Fruit fly (Drosophila melanogaster): ENCODE measurements around the gene ey.

Gene ey

DNA sequence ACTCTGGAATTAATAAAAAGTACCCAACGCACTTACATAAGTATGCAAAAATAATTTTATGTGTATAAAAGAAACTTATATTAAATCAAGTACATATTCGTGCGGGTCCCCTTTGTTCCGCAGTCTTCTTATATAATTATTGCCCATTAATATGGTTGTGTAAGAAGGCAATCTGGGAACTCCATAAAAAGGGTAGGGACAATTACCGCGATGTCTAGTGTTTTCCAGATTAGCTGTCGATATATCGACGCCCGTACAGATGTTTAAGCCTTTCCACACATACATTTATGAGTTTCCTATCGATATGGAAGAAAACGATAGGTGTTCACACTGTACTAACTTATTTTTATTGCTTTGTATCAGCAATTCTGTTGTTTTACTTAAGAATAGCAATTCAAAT lies 851 bp upstream of the ey start (continued):
- TF ChIP-seq CG33213 (GFP tag; optimal IDR thresholded peaks at IDR 0.05) (peak; percentile 70), pzg (GFP tag; optimal IDR thresholded peaks at IDR 0.05) (peak; percentile 89), CG14050 (GFP tag; IDR thresholded peaks at IDR 0.05) (no peak), az2 (GFP tag; optimal IDR thresholded peaks at IDR 0.05) (peak; percentile 13), CG11695 (GFP tag; IDR thresholded peaks at IDR 0.05) (no peak), CG5953 (GFP tag; IDR thresholded peaks at IDR 0.05) (no peak), CG32767 (GFP tag; IDR thresholded peaks at IDR 0.05) (peak; percentile 52; the same call in 1 of the 2 replicates), Scr (GFP tag; IDR thresholded peaks at IDR 0.05; ENCODE audit: partially characterized antibody) (peak; percentile 94), Xbp1 (GFP tag; optimal IDR thresholded peaks at IDR 0.05) (peak; percentile 41), slou (GFP tag; optimal IDR thresholded peaks at IDR 0.05) (no peak), amos (GFP tag; IDR thresholded peaks at IDR 0.05; ENCODE audit: partially characterized antibody) (peak; percentile 98; the same call in 1 of the 2 replicates), CG11560 (tag; IDR thresholded peaks at IDR 0.05) (no peak), Lhr (GFP tag; optimal IDR thresholded peaks at IDR 0.05) (peak; percentile 78), B-H2 (GFP tag; optimal IDR thresholded peaks at IDR 0.05) (peak; percentile 60)

DNA sequence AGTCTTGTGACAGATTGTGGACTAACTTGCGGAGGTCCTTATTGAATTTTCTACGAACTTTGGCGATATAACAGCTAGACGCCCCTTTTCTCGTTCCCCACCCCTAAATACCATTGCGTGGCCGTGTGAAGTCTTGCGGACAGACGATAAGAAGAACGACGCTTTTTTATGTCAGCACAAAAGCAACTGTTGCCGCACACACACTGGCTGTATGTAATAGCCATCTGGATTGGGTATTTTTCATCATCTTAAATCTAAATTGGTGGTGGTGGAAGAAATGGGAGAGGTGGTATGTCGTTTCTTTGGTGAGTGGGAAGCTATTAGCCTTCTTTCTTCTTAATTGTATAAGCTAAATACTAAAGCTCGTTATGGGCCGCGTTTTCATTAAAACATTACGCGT lies 4.5 kb downstream of the ey start:
- no peak for TF ChIP-seq gcm (GFP tag; optimal IDR thresholded peaks at IDR 0.05)
- peak; percentile 50 for TF ChIP-seq Nf-YC (tag; optimal IDR thresholded peaks at IDR 0.05)
- no peak for TF ChIP-seq Jarid2 (GFP tag; optimal IDR thresholded peaks at IDR 0.05)
- no peak for TF ChIP-seq CG30020 (tag; optimal IDR thresholded peaks at IDR 0.05)
- 0 out of 3 replicates have a peak, but pooled peaks have one; percentile 63 for TF ChIP-seq CG2199 (GFP tag; IDR thresholded peaks at IDR 0.05)
- no peak for TF ChIP-seq CG4360 (GFP tag; IDR thresholded peaks at IDR 0.05)
- no peak for TF ChIP-seq CG4730 (GFP tag; IDR thresholded peaks at IDR 0.05)
- TF ChIP-seq Ets65A (GFP tag), result peak; percentile 48
- no peak for TF ChIP-seq sd (tag; optimal IDR thresholded peaks at IDR 0.05)
- TF ChIP-seq pfk (GFP tag; optimal IDR thresholded peaks at IDR 0.05), result no peak
- peak; percentile 45 for TF ChIP-seq Nf-YB (GFP tag; optimal IDR thresholded peaks at IDR 0.05)

dm6 chr4:702806-703301 lies 5.4 kb downstream of the ey start:
- no peak for TF ChIP-seq CG8290 (GFP tag; optimal IDR thresholded peaks at IDR 0.05)
- no peak for TF ChIP-seq CG8290 (tag; optimal IDR thresholded peaks at IDR 0.05)
- no peak for TF ChIP-seq mam (GFP tag; optimal IDR thresholded peaks at IDR 0.05)
- no peak for TF ChIP-seq CG12155 (GFP tag; optimal IDR thresholded peaks at IDR 0.05)
- no peak for TF ChIP-seq CG10274 (GFP tag; optimal IDR thresholded peaks at IDR 0.05)
- no peak for TF ChIP-seq CG4360 (GFP tag; IDR thresholded peaks at IDR 0.05)
- TF ChIP-seq Usf (GFP tag; optimal IDR thresholded peaks at IDR 0.05), result no peak
- no peak for TF ChIP-seq CG3847 (GFP tag; IDR thresholded peaks at IDR 0.05)
- peak; percentile 3 for TF ChIP-seq jing (GFP tag; optimal IDR thresholded peaks at IDR 0.05)
- TF ChIP-seq CG9817 (tag; optimal IDR thresholded peaks at IDR 0.05), result no peak
- TF ChIP-seq pros (GFP tag; optimal IDR thresholded peaks at IDR 0.05), result peak; percentile 31
- TF ChIP-seq Nf-YB (GFP tag; optimal IDR thresholded peaks at IDR 0.05), result peak; percentile 18
- TF ChIP-seq CG10431 (GFP tag; optimal IDR thresholded peaks at IDR 0.05), result peak; percentile 97
- TF ChIP-seq CG10462 (GFP tag; optimal IDR thresholded peaks at IDR 0.05), result no peak
- peak; percentile 9 for TF ChIP-seq sens (GFP tag)
- TF ChIP-seq CG17912 (GFP tag; optimal IDR thresholded peaks at IDR 0.05), result no peak
- TF ChIP-seq CG13424 (tag; optimal IDR thresholded peaks at IDR 0.05), result no peak
- no peak for TF ChIP-seq ase (GFP tag; IDR thresholded peaks at IDR 0.05)
- TF ChIP-seq HmgZ (tag; optimal IDR thresholded peaks at IDR 0.05), result no peak
- no peak for TF ChIP-seq rib (GFP tag; IDR thresholded peaks at IDR 0.05)
- TF ChIP-seq abd-A (tag; optimal IDR thresholded peaks at IDR 0.05), result no peak
- TF ChIP-seq Kr (GFP tag; optimal IDR thresholded peaks at IDR 0.05), result no peak
- peak; percentile 44 for TF ChIP-seq Med (GFP tag)
- no peak for TF ChIP-seq BEAF-32 (GFP tag; optimal IDR thresholded peaks at IDR 0.05)
- no peak for TF ChIP-seq CG11695 (GFP tag; IDR thresholded peaks at IDR 0.05)
- no peak for TF ChIP-seq CG11093 (GFP tag; IDR thresholded peaks at IDR 0.05)
- no peak for TF ChIP-seq CG18599 (GFP tag; optimal IDR thresholded peaks at IDR 0.05)
- no peak for TF ChIP-seq Aef1 (GFP tag; IDR thresholded peaks at IDR 0.05)
